Worm (Caenorhabditis elegans) whole organism, L3 larva: Measurements from ENCODE around the gene bath-39.

Source experiments
- R02D3.7 ChIP-seq: fragments of 150-350 bp; optimal IDR thresholded peaks from 2 replicates; lab custom pipeline; 2014; ENCODE audit warnings: missing biosample characterization, missing genetic modification characterization
- ama-1 ChIP-seq: fragments of 150-350 bp; optimal IDR thresholded peaks from 2 replicates; lab custom pipeline; 2018
- ceh-16 ChIP-seq: sonication (generic microtip); optimal IDR thresholded peaks from 2 replicates; lab custom pipeline; 2017; ENCODE audit warnings: missing biosample characterization, missing genetic modification characterization
- ceh-28 ChIP-seq: fragments of 150-350 bp; optimal IDR thresholded peaks from 2 replicates; lab custom pipeline; 2014; ENCODE audit warnings: missing biosample characterization, missing genetic modification reagents, missing genetic modification characterization
- ceh-82 ChIP-seq: fragments of 150-350 bp; optimal IDR thresholded peaks from 2 replicates; lab custom pipeline; 2014; ENCODE audit warnings: missing biosample characterization, missing genetic modification characterization
- ceh-9 ChIP-seq: sonication (generic microtip); optimal IDR thresholded peaks from 2 replicates; lab custom pipeline; 2018; ENCODE audit warnings: missing biosample characterization, missing genetic modification characterization
- daf-12 ChIP-seq: fragments of 150-350 bp; optimal IDR thresholded peaks from 2 replicates; lab custom pipeline; 2014; ENCODE audit warnings: missing biosample characterization, missing genetic modification reagents, missing genetic modification characterization
- egl-27 ChIP-seq: sonication (generic microtip); optimal IDR thresholded peaks from 4 replicates; lab custom pipeline; 2017; ENCODE audit warnings: missing biosample characterization, missing genetic modification reagents, missing genetic modification characterization
- egl-5 ChIP-seq: fragments of 150-350 bp; optimal IDR thresholded peaks from 2 replicates; lab custom pipeline; 2017; ENCODE audit warnings: missing biosample characterization, missing genetic modification reagents, missing genetic modification characterization, inconsistent platforms
- elt-1 ChIP-seq: fragments of 150-350 bp; optimal IDR thresholded peaks from 2 replicates; lab custom pipeline; 2014; ENCODE audit warnings: missing biosample characterization, missing genetic modification characterization
- elt-2 ChIP-seq: sonication (generic microtip); optimal IDR thresholded peaks from 2 replicates; lab custom pipeline; 2016; ENCODE audit warnings: missing genetic modification reagents, mild to moderate bottlenecking, missing genetic modification characterization, missing compliant biosample characterization
- eor-1 ChIP-seq, 2 experiments: fragments of 150-350 bp; optimal IDR thresholded peaks; 2 replicates each; lab custom pipeline; 2014 to 2018; ENCODE audit warnings: missing biosample characterization in 2 of 2, missing genetic modification characterization in 2 of 2
- fkh-2 ChIP-seq: fragments of 150-350 bp; optimal IDR thresholded peaks from 2 replicates; lab custom pipeline; 2014; ENCODE audit warnings: missing biosample characterization, missing genetic modification reagents, missing genetic modification characterization
- fos-1 ChIP-seq: fragments of 150-350 bp; optimal IDR thresholded peaks from 2 replicates; lab custom pipeline; 2014; ENCODE audit warnings: missing biosample characterization, missing genetic modification characterization
- hmg-11 ChIP-seq: sonication (generic microtip); optimal IDR thresholded peaks from 2 replicates; lab custom pipeline; 2016; ENCODE audit warnings: missing genetic modification characterization, missing compliant biosample characterization
- jun-1 ChIP-seq: fragments of 150-350 bp; optimal IDR thresholded peaks from 2 replicates; lab custom pipeline; 2014; ENCODE audit warnings: missing biosample characterization, missing genetic modification reagents, missing genetic modification characterization
- lin-15B ChIP-seq: fragments of 150-350 bp; optimal IDR thresholded peaks from 2 replicates; lab custom pipeline; 2014; ENCODE audit warnings: missing biosample characterization, missing genetic modification characterization
- lin-39 ChIP-seq: fragments of 150-350 bp; optimal IDR thresholded peaks from 2 replicates; lab custom pipeline; 2018; ENCODE audit warnings: missing biosample characterization, missing genetic modification reagents, missing genetic modification characterization
- lsy-12 ChIP-seq: sonication (generic microtip); optimal IDR thresholded peaks from 2 replicates; lab custom pipeline; 2016; ENCODE audit warnings: mild to moderate bottlenecking, missing genetic modification characterization, missing compliant biosample characterization
- mdl-1 ChIP-seq: fragments of 150-350 bp; optimal IDR thresholded peaks from 2 replicates; lab custom pipeline; 2014; ENCODE audit warnings: missing biosample characterization, missing genetic modification characterization
- mml-1 ChIP-seq: fragments of 150-350 bp; sonication (generic microtip); optimal IDR thresholded peaks from 3 replicates; lab custom pipeline; 2014; ENCODE audit warnings: missing biosample characterization, missing genetic modification characterization
- nfya-1 ChIP-seq: sonication (generic microtip); optimal IDR thresholded peaks from 2 replicates; lab custom pipeline; 2017; ENCODE audit warnings: missing genetic modification characterization, mild to moderate bottlenecking, missing compliant biosample characterization, antibody characterized with exemption, moderate library complexity; ENCODE audit not compliant: insufficient read depth
- nhr-11 ChIP-seq: fragments of 150-350 bp; optimal IDR thresholded peaks from 2 replicates; lab custom pipeline; 2014; ENCODE audit warnings: missing biosample characterization, missing genetic modification characterization
- nhr-12 ChIP-seq: fragments of 150-350 bp; optimal IDR thresholded peaks from 2 replicates; lab custom pipeline; 2014; ENCODE audit warnings: missing biosample characterization, missing genetic modification characterization
- nhr-23 ChIP-seq: fragments of 150-350 bp; optimal IDR thresholded peaks from 2 replicates; lab custom pipeline; 2014; ENCODE audit warnings: missing biosample characterization, missing genetic modification reagents, missing genetic modification characterization
- nhr-237 ChIP-seq: fragments of 150-350 bp; optimal IDR thresholded peaks from 2 replicates; lab custom pipeline; 2014; ENCODE audit warnings: missing biosample characterization, missing genetic modification characterization
- nhr-25 ChIP-seq: sonication (generic microtip); optimal IDR thresholded peaks from 2 replicates; lab custom pipeline; 2017; ENCODE audit warnings: missing biosample characterization, missing genetic modification characterization
- nhr-28 ChIP-seq: fragments of 150-350 bp; optimal IDR thresholded peaks from 2 replicates; lab custom pipeline; 2014; ENCODE audit warnings: missing biosample characterization, missing genetic modification characterization
- nhr-43 ChIP-seq: sonication (generic microtip); optimal IDR thresholded peaks from 2 replicates; lab custom pipeline; 2016; ENCODE audit warnings: mild to moderate bottlenecking, missing genetic modification characterization, missing compliant biosample characterization; ENCODE audit not compliant: poor library complexity, severe bottlenecking
- nhr-67 ChIP-seq: fragments of 150-350 bp; optimal IDR thresholded peaks from 2 replicates; lab custom pipeline; 2014; ENCODE audit warnings: missing biosample characterization, missing genetic modification characterization
- nhr-77 ChIP-seq: fragments of 150-350 bp; optimal IDR thresholded peaks from 2 replicates; lab custom pipeline; 2014; ENCODE audit warnings: missing biosample characterization, missing genetic modification characterization
- pha-4 ChIP-seq: fragments of 150-350 bp; optimal IDR thresholded peaks from 2 replicates; lab custom pipeline; 2014; ENCODE audit warnings: missing biosample characterization, missing genetic modification reagents, missing genetic modification characterization
- pqm-1 ChIP-seq: fragments of 150-350 bp; optimal IDR thresholded peaks from 2 replicates; lab custom pipeline; 2017; ENCODE audit warnings: missing biosample characterization, missing genetic modification characterization, inconsistent platforms
- skn-1 ChIP-seq: fragments of 150-350 bp; optimal IDR thresholded peaks from 2 replicates; lab custom pipeline; 2014; ENCODE audit warnings: missing biosample characterization, missing genetic modification characterization
- snpc-4 ChIP-seq: fragments of 150-350 bp; optimal IDR thresholded peaks from 2 replicates; lab custom pipeline; 2014; ENCODE audit warnings: missing biosample characterization, missing genetic modification characterization
- tbx-2 ChIP-seq: sonication (generic microtip); optimal IDR thresholded peaks from 2 replicates; lab custom pipeline; 2016; ENCODE audit warnings: mild to moderate bottlenecking, missing genetic modification characterization, missing compliant biosample characterization
- unc-39 ChIP-seq: sonication (generic microtip); optimal IDR thresholded peaks from 4 replicates; lab custom pipeline; 2017; ENCODE audit warnings: missing biosample characterization, missing genetic modification characterization
- zag-1 ChIP-seq: fragments of 150-350 bp; optimal IDR thresholded peaks from 2 replicates; lab custom pipeline; 2014; ENCODE audit warnings: missing biosample characterization, missing genetic modification characterization
- ztf-11 ChIP-seq: fragments of 150-350 bp; optimal IDR thresholded peaks from 2 replicates; lab custom pipeline; 2014; ENCODE audit warnings: missing biosample characterization, missing genetic modification characterization

bath-39 gene

DNA sequence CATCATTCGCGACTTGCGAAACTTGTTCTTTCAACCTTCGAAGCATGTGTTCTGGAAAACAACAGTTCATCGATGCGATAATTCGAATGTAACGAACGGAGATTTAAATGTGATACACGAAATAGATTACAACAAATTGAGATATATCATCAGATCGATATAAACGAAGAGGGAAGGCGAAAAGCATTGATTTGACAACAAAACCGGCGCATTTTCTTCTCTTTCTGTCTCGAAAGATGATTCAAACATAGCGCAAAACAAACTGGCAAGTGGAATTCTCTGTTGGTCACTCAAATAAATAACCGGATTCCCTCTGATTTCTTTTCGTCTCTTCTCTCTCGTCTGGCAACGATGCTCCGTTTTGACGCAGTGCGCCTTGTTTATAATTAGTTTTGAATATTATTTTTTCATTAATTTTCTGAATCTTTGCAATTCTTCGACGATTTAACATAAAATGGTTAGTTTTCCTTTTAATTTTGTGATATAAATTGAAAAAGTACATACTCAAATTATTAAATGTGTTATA, 38.1 kb downstream of the bath-39 start, which contains the start of the genes eea-1 and gut-2:
Gene eea-1, minus strand, starts transcription at position 51 of the 526 bp plus-strand sequence.
Gene gut-2, plus strand, starts transcription at position 369 of the 526 bp plus-strand sequence.
- peak; percentile 40 for TF ChIP-seq ceh-28 (tag; lab: Kevin White, UChicago)
- no peak for TF ChIP-seq zag-1
- no peak for TF ChIP-seq R02D3.7
- TF ChIP-seq jun-1 (tag; lab: Kevin White, UChicago) = no peak
- TF ChIP-seq pha-4 = peak; percentile 92
- no peak for TF ChIP-seq nhr-67
- peak; percentile 86 for TF ChIP-seq nhr-23 (tag; lab: Kevin White, UChicago)
- TF ChIP-seq lin-39 = peak; percentile 8
- peak; percentile 14 for TF ChIP-seq elt-2
- no peak for TF ChIP-seq elt-1 (tag; lab: Kevin White, UChicago)
- TF ChIP-seq snpc-4 (tag; lab: Kevin White, UChicago) = peak; percentile 79
- peak; percentile 60 for TF ChIP-seq egl-5
- peak; percentile 73 for TF ChIP-seq nhr-25 (tag; lab: Kevin White, UChicago)
- peak; percentile 74 for TF ChIP-seq nhr-43
- no peak for TF ChIP-seq unc-39 (tag; lab: Kevin White, UChicago)
- TF ChIP-seq lin-15B = peak; percentile 77
- peak; percentile 69 for TF ChIP-seq nfya-1 (tag; lab: Kevin White, UChicago)
- no peak for TF ChIP-seq ceh-9
- peak; percentile 74 for TF ChIP-seq hmg-11
- TF ChIP-seq fkh-2 = no peak
- TF ChIP-seq fos-1 (tag; lab: Kevin White, UChicago) = no peak
- peak; percentile 19 for TF ChIP-seq ama-1

DNA sequence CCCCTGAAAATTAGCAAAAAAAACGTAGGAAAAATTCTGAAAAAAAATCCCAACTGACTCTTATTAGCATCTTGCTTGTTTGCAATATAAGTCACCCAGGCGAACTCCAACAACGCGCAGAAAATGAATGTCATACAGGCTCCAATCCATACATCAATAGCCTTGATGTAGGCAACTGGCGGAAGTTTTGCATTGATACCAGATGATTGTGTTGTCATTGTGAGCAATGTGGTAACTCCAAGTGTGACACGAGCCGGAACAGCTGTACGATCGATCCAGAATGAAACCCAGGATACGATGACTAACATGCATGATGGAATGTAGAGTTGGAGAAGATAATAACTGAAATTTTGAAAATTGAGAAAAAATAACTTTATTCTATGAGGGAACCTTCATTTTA, 40.0 kb downstream of the bath-39 start:
- no peak for TF ChIP-seq ceh-82
- no peak for TF ChIP-seq nhr-28
- TF ChIP-seq nhr-12 = no peak
- TF ChIP-seq skn-1 (tag; lab: Kevin White, UChicago) = no peak
- no peak for TF ChIP-seq fkh-2
- no peak for TF ChIP-seq nhr-77 (tag; lab: Kevin White, UChicago)
- TF ChIP-seq mdl-1 (tag; lab: Kevin White, UChicago) = no peak
- TF ChIP-seq daf-12 (tag; lab: Kevin White, UChicago) = no peak
- TF ChIP-seq nhr-23 (tag; lab: Kevin White, UChicago) = no peak
- TF ChIP-seq ztf-11 = no peak
- TF ChIP-seq lsy-12 = no peak
- TF ChIP-seq nhr-11 (tag; lab: Kevin White, UChicago) = no peak
- TF ChIP-seq ceh-16 = no peak
- no peak for TF ChIP-seq tbx-2 (tag; lab: Kevin White, UChicago)
- no peak for TF ChIP-seq ama-1
- TF ChIP-seq egl-27 = no peak
- TF ChIP-seq hmg-11 = no peak
- TF ChIP-seq, all 47 proteins: peak for 0

DNA sequence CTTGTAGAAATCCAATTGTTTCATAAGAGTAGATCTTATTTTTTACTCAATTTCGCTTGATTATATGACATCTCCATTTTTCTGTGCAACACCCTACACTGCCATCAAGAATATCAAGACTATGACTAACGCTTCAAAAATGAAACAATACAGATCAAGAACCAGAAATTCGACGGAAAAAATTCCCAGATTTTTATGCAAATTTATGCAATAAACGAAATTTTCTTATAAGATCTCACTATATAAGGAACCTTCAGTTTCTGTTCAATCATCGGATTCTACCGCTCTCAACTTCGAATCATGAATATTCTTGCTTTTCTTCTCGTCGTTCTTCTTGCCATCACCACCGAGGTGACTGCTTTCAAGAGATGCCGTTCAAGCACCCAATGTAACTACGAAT, 47.1 kb downstream of the bath-39 start, which contains the start of gene R11G10.4:
Gene R11G10.4, plus strand, starts transcription at position 301 of the 400 bp plus-strand sequence.
- TF ChIP-seq jun-1 (tag; lab: Kevin White, UChicago) (no peak), pqm-1 (tag; lab: Kevin White, UChicago) (no peak), skn-1 (tag; lab: Kevin White, UChicago) (no peak), tbx-2 (tag; lab: Kevin White, UChicago) (no peak), nhr-11 (tag; lab: Kevin White, UChicago) (no peak), elt-1 (tag; lab: Kevin White, UChicago) (no peak), nhr-43 (no peak), ceh-9 (no peak), eor-1 (tag; optimal IDR thresholded peaks at IDR 0.05; lab: Kevin White, UChicago) (no peak), mml-1 (tag; lab: Kevin White, UChicago) (no peak), nfya-1 (tag; lab: Kevin White, UChicago) (no peak), ceh-16 (no peak), lin-15B (no peak), nhr-67 (no peak), nhr-237 (no peak)
